Fruit fly (Drosophila melanogaster) whole organism, embryonic: ENCODE data around the gene Cks85A.

Experiments used
- BEAF-32 ChIP-seq: fragments of 200-800 bp; sonication (Bioruptor generic); optimal IDR thresholded peaks from 3 replicates; lab custom pipeline; 2017; ENCODE audit warnings: missing biosample characterization, missing genetic modification characterization, mild to moderate bottlenecking, moderate library complexity, missing genetic modification reagents
- Bgb ChIP-seq: fragments of 200-800 bp; sonication (Bioruptor generic); IDR thresholded peaks from 2 replicates; pipeline ENCODE4 v1.3.6; 2022; ENCODE audit warnings: missing biosample characterization, missing genetic modification characterization; ENCODE audit not compliant: partially characterized antibody
- CG10267 ChIP-seq: fragments of 200-800 bp; sonication (Bioruptor generic); optimal IDR thresholded peaks from 2 replicates; lab custom pipeline; 2018; ENCODE audit warnings: missing biosample characterization, mild to moderate bottlenecking, missing genetic modification characterization, moderate library complexity
- CG10431 ChIP-seq: fragments of 200-800 bp; sonication (Bioruptor generic); optimal IDR thresholded peaks from 3 replicates; lab custom pipeline; 2018; ENCODE audit warnings: missing biosample characterization, mild to moderate bottlenecking, missing genetic modification characterization
- CG12155 ChIP-seq: fragments of 200-800 bp; sonication (Bioruptor generic); optimal IDR thresholded peaks from 3 replicates; lab custom pipeline; 2016; ENCODE audit warnings: missing biosample characterization, missing genetic modification characterization
- CG12769 ChIP-seq: fragments of 200-800 bp; sonication (Bioruptor generic); optimal IDR thresholded peaks from 2 replicates; lab custom pipeline; 2019; ENCODE audit warnings: missing biosample characterization, mild to moderate bottlenecking, missing genetic modification characterization, moderate library complexity
- CG13287 ChIP-seq: fragments of 200-800 bp; sonication (Bioruptor generic); IDR thresholded peaks from 2 replicates; pipeline ENCODE4 v1.3.6; 2022; ENCODE audit warnings: missing biosample characterization, missing genetic modification characterization; ENCODE audit not compliant: partially characterized antibody
- CG14050 ChIP-seq: fragments of 200-800 bp; sonication (Bioruptor generic); IDR thresholded peaks from 3 replicates; pipeline ENCODE4 v1.3.6; 2022; ENCODE audit warnings: missing biosample characterization, missing genetic modification characterization
- CG14710 ChIP-seq: fragments of 200-800 bp; sonication (Bioruptor generic); optimal IDR thresholded peaks from 3 replicates; lab custom pipeline; 2019; ENCODE audit warnings: missing biosample characterization, mild to moderate bottlenecking, missing genetic modification characterization, moderate library complexity
- CG15514 ChIP-seq: fragments of 200-800 bp; sonication (Bioruptor generic); optimal IDR thresholded peaks from 3 replicates; lab custom pipeline; 2017; ENCODE audit warnings: missing biosample characterization, missing genetic modification characterization, mild to moderate bottlenecking, moderate library complexity, missing genetic modification reagents
- CG16813 ChIP-seq: fragments of 200-800 bp; sonication (Bioruptor generic); IDR thresholded peaks from 3 replicates; pipeline ENCODE4 v1.3.6; 2022; ENCODE audit warnings: missing biosample characterization, missing genetic modification characterization; ENCODE audit not compliant: partially characterized antibody
- CG17829 ChIP-seq: fragments of 200-800 bp; optimal IDR thresholded peaks from 2 replicates; lab custom pipeline; 2019; ENCODE audit warnings: missing biosample characterization, mild to moderate bottlenecking, missing genetic modification characterization, moderate library complexity
- CG2116 ChIP-seq: fragments of 200-800 bp; sonication (Bioruptor generic); optimal IDR thresholded peaks from 3 replicates; lab custom pipeline; 2018; ENCODE audit warnings: missing biosample characterization, mild to moderate bottlenecking, missing genetic modification characterization
- CG3281 ChIP-seq: fragments of 200-800 bp; sonication (Bioruptor generic); optimal IDR thresholded peaks from 3 replicates; lab custom pipeline; 2017; ENCODE audit warnings: missing biosample characterization, mild to moderate bottlenecking, missing genetic modification characterization
- CG4328 ChIP-seq: fragments of 200-800 bp; sonication (Bioruptor generic); optimal IDR thresholded peaks from 3 replicates; lab custom pipeline; 2017; ENCODE audit warnings: missing biosample characterization, missing genetic modification reagents, missing genetic modification characterization
- CG7963 ChIP-seq: fragments of 200-800 bp; sonication (Bioruptor generic); IDR thresholded peaks from 3 replicates; pipeline ENCODE4 v1.3.6; 2022; ENCODE audit warnings: missing biosample characterization, missing genetic modification characterization; ENCODE audit not compliant: partially characterized antibody
- CG9797 ChIP-seq: fragments of 200-800 bp; sonication (Bioruptor generic); optimal IDR thresholded peaks from 3 replicates; lab custom pipeline; 2018; ENCODE audit warnings: missing biosample characterization, mild to moderate bottlenecking, missing genetic modification characterization
- Dll ChIP-seq: fragments of 200-800 bp; sonication (Bioruptor generic); IDR thresholded peaks from 4 replicates; pipeline ENCODE4 v1.3.6; 2022; ENCODE audit warnings: missing biosample characterization, missing genetic modification characterization; ENCODE audit not compliant: partially characterized antibody
- E2f2 ChIP-seq: fragments of 200-800 bp; sonication (Bioruptor generic); IDR thresholded peaks from 2 replicates; pipeline ENCODE4 v1.3.6; 2022; ENCODE audit warnings: missing biosample characterization, missing genetic modification characterization
- Elba2 ChIP-seq: fragments of 200-800 bp; sonication (Bioruptor generic); optimal IDR thresholded peaks from 3 replicates; lab custom pipeline; 2016; ENCODE audit warnings: missing biosample characterization, missing genetic modification characterization
- Ets97D ChIP-seq: fragments of 200-800 bp; sonication (Bioruptor generic); optimal IDR thresholded peaks from 3 replicates; lab custom pipeline; 2016; ENCODE audit warnings: missing biosample characterization, missing genetic modification characterization
- HmgZ ChIP-seq: fragments of 200-800 bp; sonication (Bioruptor generic); optimal IDR thresholded peaks from 2 replicates; lab custom pipeline; 2018; ENCODE audit warnings: missing biosample characterization, mild to moderate bottlenecking, missing genetic modification characterization
- Hr3 ChIP-seq: fragments of 200-800 bp; sonication (Bioruptor generic); optimal IDR thresholded peaks from 3 replicates; lab custom pipeline; 2016; ENCODE audit warnings: missing biosample characterization, missing genetic modification characterization
- Max ChIP-seq: fragments of 200-800 bp; sonication (Bioruptor generic); optimal IDR thresholded peaks from 2 replicates; lab custom pipeline; 2016; ENCODE audit warnings: missing biosample characterization, mild to moderate bottlenecking, missing genetic modification characterization
- Med ChIP-seq: fragments of 200-800 bp; sonication (Bioruptor generic); peaks from one replicate; lab custom pipeline; 2016; ENCODE audit warnings: missing biosample characterization, missing genetic modification characterization, mild to moderate bottlenecking, inconsistent platforms, moderate library complexity
- Opbp ChIP-seq: fragments of 200-800 bp; sonication (Bioruptor generic); IDR thresholded peaks from 3 replicates; pipeline ENCODE4 v1.3.6; 2022; ENCODE audit warnings: missing biosample characterization, missing genetic modification characterization; ENCODE audit not compliant: partially characterized antibody
- Scr ChIP-seq: fragments of 200-800 bp; sonication (Bioruptor generic); IDR thresholded peaks from 2 replicates; pipeline ENCODE4 v1.3.6; 2022; ENCODE audit warnings: missing biosample characterization, missing genetic modification characterization; ENCODE audit not compliant: partially characterized antibody
- Sin3A ChIP-seq: fragments of >200 bp; optimal IDR thresholded peaks from 2 replicates; lab custom pipeline; 2018
- Spps ChIP-seq: fragments of 200-800 bp; sonication (Bioruptor generic); optimal IDR thresholded peaks from 2 replicates; lab custom pipeline; 2018; ENCODE audit warnings: missing biosample characterization, mild to moderate bottlenecking, missing genetic modification characterization
- Sry-δ ChIP-seq: fragments of 200-800 bp; sonication (Bioruptor generic); optimal IDR thresholded peaks from 2 replicates; lab custom pipeline; 2016; ENCODE audit warnings: missing biosample characterization, missing genetic modification characterization
- ase ChIP-seq: fragments of 200-800 bp; sonication (Bioruptor generic); IDR thresholded peaks from 3 replicates; pipeline ENCODE4 v1.3.6; 2022; ENCODE audit warnings: missing biosample characterization, missing genetic modification characterization
- bigmax ChIP-seq: fragments of 200-800 bp; sonication (Bioruptor generic); optimal IDR thresholded peaks from 2 replicates; lab custom pipeline; 2018; ENCODE audit warnings: missing biosample characterization, mild to moderate bottlenecking, missing genetic modification characterization
- cad ChIP-seq: fragments of >200 bp; optimal IDR thresholded peaks from 2 replicates; lab custom pipeline; 2017; ENCODE audit warnings: missing biosample characterization, missing genetic modification characterization
- crol ChIP-seq: fragments of 200-800 bp; sonication (Bioruptor generic); IDR thresholded peaks from 2 replicates; pipeline ENCODE4 v1.3.6; 2022; ENCODE audit warnings: missing biosample characterization, missing genetic modification characterization
- crp ChIP-seq, 2 experiments: fragments of 200-800 bp; sonication (Bioruptor generic); optimal IDR thresholded peaks; 2 replicates in 1 of 2; 3 replicates in 1 of 2; lab custom pipeline; 2017; ENCODE audit warnings: missing biosample characterization in 2 of 2, missing genetic modification characterization in 2 of 2, mild to moderate bottlenecking in 1 of 2, moderate library complexity in 1 of 2
- fd3F ChIP-seq: fragments of 200-800 bp; sonication (Bioruptor generic); optimal IDR thresholded peaks from 2 replicates; lab custom pipeline; 2018; ENCODE audit warnings: missing biosample characterization, mild to moderate bottlenecking, missing genetic modification characterization, moderate library complexity
- gcm ChIP-seq: fragments of 200-800 bp; sonication (Bioruptor generic); optimal IDR thresholded peaks from 2 replicates; lab custom pipeline; 2019; ENCODE audit warnings: missing biosample characterization, mild to moderate bottlenecking, missing genetic modification characterization, moderate library complexity
- p53 ChIP-seq: fragments of 200-800 bp; sonication (Bioruptor generic); optimal IDR thresholded peaks from 2 replicates; lab custom pipeline; 2016; ENCODE audit warnings: missing biosample characterization, missing genetic modification characterization
- pb ChIP-seq: fragments of 200-800 bp; sonication (Bioruptor generic); optimal IDR thresholded peaks from 3 replicates; lab custom pipeline; 2016; ENCODE audit warnings: missing biosample characterization, missing genetic modification characterization
- phol ChIP-seq: fragments of 200-800 bp; sonication (Bioruptor generic); optimal IDR thresholded peaks from 3 replicates; lab custom pipeline; 2018; ENCODE audit warnings: missing biosample characterization, mild to moderate bottlenecking, missing genetic modification characterization, moderate library complexity
- pzg ChIP-seq: fragments of 200-800 bp; sonication (Bioruptor generic); optimal IDR thresholded peaks from 3 replicates; lab custom pipeline; 2018; ENCODE audit warnings: missing biosample characterization, mild to moderate bottlenecking, missing genetic modification characterization, moderate library complexity
- row ChIP-seq: fragments of 200-800 bp; sonication (Bioruptor generic); IDR thresholded peaks from 3 replicates; pipeline ENCODE4 v1.3.6; 2022; ENCODE audit warnings: missing biosample characterization, missing genetic modification characterization
- ssp ChIP-seq: fragments of 200-800 bp; sonication (Bioruptor generic); IDR thresholded peaks from 2 replicates; pipeline ENCODE4 v1.3.6; 2022; ENCODE audit warnings: missing biosample characterization, missing genetic modification characterization
- sug ChIP-seq: fragments of 200-800 bp; optimal IDR thresholded peaks from 2 replicates; lab custom pipeline; 2019; ENCODE audit warnings: missing biosample characterization, mild to moderate bottlenecking, missing genetic modification characterization, moderate library complexity
- tio ChIP-seq: fragments of 200-800 bp; sonication (Bioruptor generic); optimal IDR thresholded peaks from 2 replicates; lab custom pipeline; 2017; ENCODE audit warnings: missing biosample characterization, missing genetic modification characterization, inconsistent platforms
- trem ChIP-seq: fragments of 200-800 bp; optimal IDR thresholded peaks from 3 replicates; lab custom pipeline; 2019; ENCODE audit warnings: missing biosample characterization, mild to moderate bottlenecking, missing genetic modification characterization, moderate library complexity
- vvl ChIP-seq: fragments of 200-800 bp; sonication (Bioruptor generic); IDR thresholded peaks from 2 replicates; pipeline ENCODE4 v1.3.6; 2022; ENCODE audit warnings: missing biosample characterization, missing genetic modification characterization

Cks85A gene

dm6 chr3R:8715851-8716550 lies 2.3 kb downstream of the Cks85A start, which contains the start of gene TMEM216 (continued):
- TF ChIP-seq CG3281 (GFP tag; lab: Kevin White, UChicago) (no peak), Spps (tag; lab: Kevin White, UChicago) (no peak), Bgb (GFP tag; lab: Robert Waterston, UW) (peak; percentile 30; the same call in 1 of the 2 replicates), gcm (GFP tag; lab: Kevin White, UChicago) (no peak), Med (GFP tag; lab: Kevin White, UChicago) (peak; percentile 76), Elba2 (GFP tag; lab: Kevin White, UChicago) (peak; percentile 83), trem (peak; percentile 65), CG16813 (peak; percentile 49; the same call in 2 of the 3 replicates), CG10431 (GFP tag; lab: Kevin White, UChicago) (peak; percentile 20), E2f2 (GFP tag; lab: Robert Waterston, UW) (peak; percentile 91), CG14050 (GFP tag; lab: Robert Waterston, UW) (no peak), row (GFP tag; lab: Robert Waterston, UW) (0 out of 3 replicates have a peak, but pooled peaks have one; percentile 5), CG12769 (tag; lab: Kevin White, UChicago) (peak; percentile 33), bigmax (GFP tag; lab: Kevin White, UChicago) (peak; percentile 13), ase (GFP tag; lab: Robert Waterston, UW) (no peak), Sry-δ (GFP tag; lab: Kevin White, UChicago) (peak; percentile 61), tio (GFP tag; lab: Kevin White, UChicago) (no peak), Opbp (GFP tag; lab: Robert Waterston, UW) (0 out of 3 replicates have a peak, but pooled peaks have one; percentile 5), pb (GFP tag; lab: Kevin White, UChicago) (no peak), CG14710 (tag; lab: Kevin White, UChicago) (peak; percentile 60), fd3F (GFP tag; lab: Kevin White, UChicago) (no peak), Max (peak; percentile 52), HmgZ (tag; lab: Kevin White, UChicago) (peak; percentile 48), CG2116 (GFP tag; lab: Kevin White, UChicago) (peak; percentile 80), BEAF-32 (peak; percentile 60), CG13287 (GFP tag; lab: Robert Waterston, UW) (peak; percentile 73), CG10267 (tag; lab: Kevin White, UChicago) (peak; percentile 52), ssp (no peak), Dll (peak; percentile 71; the same call in 3 of the 4 replicates), phol (tag; lab: Kevin White, UChicago) (peak; percentile 12), CG15514 (GFP tag; lab: Kevin White, UChicago) (peak; percentile 88), crol (GFP tag; lab: Robert Waterston, UW) (peak; percentile 82), Scr (GFP tag; lab: Robert Waterston, UW) (peak; percentile 54; the same call in 1 of the 2 replicates), Sin3A (lab: Kevin White, UChicago) (peak; percentile 79), CG12155 (GFP tag; lab: Kevin White, UChicago) (peak; percentile 4), pzg (GFP tag; lab: Kevin White, UChicago) (peak; percentile 82), p53 (GFP tag; lab: Kevin White, UChicago) (no peak), CG17829 (tag; lab: Kevin White, UChicago) (peak; percentile 24), Hr3 (GFP tag; lab: Kevin White, UChicago) (peak; percentile 21), sug (tag; lab: Kevin White, UChicago) (peak; percentile 29), Ets97D (GFP tag; lab: Kevin White, UChicago) (peak; percentile 77), CG7963 (GFP tag; lab: Robert Waterston, UW) (0 out of 3 replicates have a peak, but pooled peaks have one; percentile 40), CG4328 (GFP tag; lab: Kevin White, UChicago) (no peak), CG9797 (GFP tag; lab: Kevin White, UChicago) (peak; percentile 88), crp (GFP tag; optimal IDR thresholded peaks at IDR 0.05; lab: Kevin White, UChicago) (peak; percentile 7 to 82), vvl (GFP tag; lab: Robert Waterston, UW) (peak; percentile 64; the same call in 1 of the 2 replicates), cad (no peak)
